Worm (Caenorhabditis elegans) whole organism, L4 larva: ENCODE results near the gene idpp-11.

ENCODE experiments used
- F10B5.3 ChIP-seq: sonication (generic microtip); optimal IDR thresholded peaks from 2 replicates; lab custom pipeline; 2016; ENCODE audit warnings: mild to moderate bottlenecking, missing genetic modification characterization, missing compliant biosample characterization
- F49E8.2 ChIP-seq: sonication (generic microtip); optimal IDR thresholded peaks from 2 replicates; lab custom pipeline; 2016; ENCODE audit warnings: missing compliant biosample characterization, mild to moderate bottlenecking, missing genetic modification characterization, borderline replicate concordance
- T20F7.1 ChIP-seq: fragments of 200-800 bp; sonication (Bioruptor generic); optimal IDR thresholded peaks from 2 replicates; lab custom pipeline; 2018; ENCODE audit warnings: mild to moderate bottlenecking, missing genetic modification characterization, missing compliant biosample characterization
- Y5F2A.4 ChIP-seq: fragments of 200-800 bp; sonication (Bioruptor generic); optimal IDR thresholded peaks from 2 replicates; lab custom pipeline; 2018; ENCODE audit warnings: mild to moderate bottlenecking, missing genetic modification characterization, missing compliant biosample characterization
- ZK546.5 ChIP-seq, 2 experiments: sonication (generic microtip); optimal IDR thresholded peaks; 2 replicates each; lab custom pipeline; 2017; ENCODE audit warnings: missing biosample characterization in 2 of 2, missing genetic modification characterization in 2 of 2
- aha-1 ChIP-seq: fragments of 150-350 bp; peaks from one replicate; lab custom pipeline; 2014; ENCODE audit warnings: missing biosample characterization, missing genetic modification characterization
- ceh-20 ChIP-seq: fragments of 200-800 bp; sonication (Bioruptor generic); IDR thresholded peaks from 2 replicates; pipeline ENCODE4 v1.3.6; 2022; ENCODE audit warnings: missing genetic modification reagents, missing genetic modification characterization, missing compliant biosample characterization
- ceh-28 ChIP-seq: fragments of 150-350 bp; optimal IDR thresholded peaks from 2 replicates; lab custom pipeline; 2014; ENCODE audit warnings: missing biosample characterization, missing genetic modification reagents, missing genetic modification characterization
- ceh-44 ChIP-seq: fragments of 200-800 bp; sonication (Bioruptor generic); IDR thresholded peaks from 2 replicates; pipeline ENCODE4 v1.3.6; 2022; ENCODE audit warnings: missing genetic modification reagents, missing genetic modification characterization, missing compliant biosample characterization
- cey-2 ChIP-seq: sonication (generic microtip); optimal IDR thresholded peaks from 3 replicates; lab custom pipeline; 2017; ENCODE audit warnings: missing genetic modification characterization, mild to moderate bottlenecking, missing compliant biosample characterization, antibody characterized with exemption, borderline replicate concordance; ENCODE audit not compliant: insufficient read depth
- ctbp-1 ChIP-seq: fragments of 200-800 bp; sonication (Bioruptor generic); IDR thresholded peaks from 2 replicates; pipeline ENCODE4 v1.3.6; 2022; ENCODE audit warnings: missing genetic modification reagents, missing genetic modification characterization, missing compliant biosample characterization
- daf-12 ChIP-seq: fragments of 150-350 bp; optimal IDR thresholded peaks from 2 replicates; lab custom pipeline; 2014; ENCODE audit warnings: missing biosample characterization, missing genetic modification reagents, missing genetic modification characterization
- daf-16 ChIP-seq, 3 experiments: sonication (generic microtip); optimal IDR thresholded peaks; 2 replicates each; lab custom pipeline; 2016 to 2017; ENCODE audit warnings: missing genetic modification characterization in 3 of 3, missing genetic modification reagents in 3 of 3, mild to moderate bottlenecking in 2 of 3, missing compliant biosample characterization in 2 of 3, missing biosample characterization in 1 of 3, moderate library complexity in 1 of 3
- dmd-8 ChIP-seq: fragments of 200-800 bp; sonication (Bioruptor generic); IDR thresholded peaks from 2 replicates; pipeline ENCODE4 v1.3.6; 2022; ENCODE audit warnings: missing genetic modification characterization, missing compliant biosample characterization
- dmd-9 ChIP-seq: fragments of 200-800 bp; sonication (Bioruptor generic); IDR thresholded peaks from 2 replicates; pipeline ENCODE4 v1.3.6; 2022; ENCODE audit warnings: missing genetic modification reagents, missing genetic modification characterization, missing compliant biosample characterization
- dpl-1 ChIP-seq: fragments of 150-350 bp; optimal IDR thresholded peaks from 2 replicates; lab custom pipeline; 2014; ENCODE audit warnings: missing biosample characterization, missing genetic modification reagents, missing genetic modification characterization
- dve-1 ChIP-seq: sonication (generic microtip); optimal IDR thresholded peaks from 2 replicates; lab custom pipeline; 2017; ENCODE audit warnings: antibody characterized with exemption, mild to moderate bottlenecking, missing genetic modification characterization, missing compliant biosample characterization; ENCODE audit not compliant: insufficient read depth
- egl-27 ChIP-seq: sonication (generic microtip); optimal IDR thresholded peaks from 3 replicates; lab custom pipeline; 2017; ENCODE audit warnings: missing biosample characterization, missing genetic modification reagents, missing genetic modification characterization
- hif-1 ChIP-seq, 2 experiments: sonication (generic microtip); optimal IDR thresholded peaks; 2 replicates each; lab custom pipeline; 2016 to 2017; ENCODE audit warnings: missing compliant biosample characterization in 2 of 2, missing genetic modification characterization in 2 of 2, missing genetic modification reagents in 2 of 2, missing genotype in 2 of 2, mild to moderate bottlenecking in 1 of 2
- hlh-30 ChIP-seq: sonication (generic microtip); optimal IDR thresholded peaks from 2 replicates; lab custom pipeline; 2017; ENCODE audit warnings: antibody characterized with exemption, mild to moderate bottlenecking, missing genetic modification characterization, missing compliant biosample characterization; ENCODE audit not compliant: insufficient read depth
- lim-7 ChIP-seq: fragments of 200-800 bp; sonication (Bioruptor generic); IDR thresholded peaks from 2 replicates; pipeline ENCODE4 v1.3.6; 2022; ENCODE audit warnings: missing genetic modification characterization, missing compliant biosample characterization
- lin-1 ChIP-seq: fragments of 200-800 bp; sonication (Bioruptor generic); IDR thresholded peaks from 2 replicates; pipeline ENCODE4 v1.3.6; 2022; ENCODE audit warnings: missing genetic modification reagents, missing genetic modification characterization, missing compliant biosample characterization
- lin-13 ChIP-seq: fragments of 150-350 bp; optimal IDR thresholded peaks from 2 replicates; lab custom pipeline; 2014; ENCODE audit warnings: missing biosample characterization, missing genetic modification reagents, missing genetic modification characterization
- lsy-2 ChIP-seq, 2 experiments: fragments of 150-350 bp in 1 of 2; sonication (generic microtip) in 1 of 2; optimal IDR thresholded peaks; 2 replicates each; lab custom pipeline; 2014 to 2017; ENCODE audit warnings: missing biosample characterization in 2 of 2, missing genetic modification characterization in 2 of 2
- mdl-1 ChIP-seq, 2 experiments: fragments of 150-350 bp in 1 of 2; sonication (generic microtip) in 1 of 2; optimal IDR thresholded peaks; 2 replicates each; lab custom pipeline; 2014 to 2017; ENCODE audit warnings: missing biosample characterization in 2 of 2, missing genetic modification characterization in 2 of 2
- mep-1 ChIP-seq: fragments of 150-350 bp; sonication (generic microtip); optimal IDR thresholded peaks from 3 replicates; lab custom pipeline; 2014; ENCODE audit warnings: missing biosample characterization, missing genetic modification characterization
- mes-2 ChIP-seq: sonication (generic microtip); optimal IDR thresholded peaks from 2 replicates; lab custom pipeline; 2016; ENCODE audit warnings: missing genotype, mild to moderate bottlenecking, missing genetic modification characterization, missing compliant biosample characterization; ENCODE audit not compliant: poor library complexity, severe bottlenecking
- mxl-3 ChIP-seq: fragments of 200-800 bp; sonication (Bioruptor generic); optimal IDR thresholded peaks from 2 replicates; lab custom pipeline; 2018; ENCODE audit warnings: mild to moderate bottlenecking, missing genetic modification characterization, missing compliant biosample characterization
- nhr-102 ChIP-seq: sonication (generic microtip); optimal IDR thresholded peaks from 2 replicates; lab custom pipeline; 2016; ENCODE audit warnings: mild to moderate bottlenecking, missing genetic modification characterization, moderate library complexity, missing compliant biosample characterization
- nhr-28 ChIP-seq: fragments of 150-350 bp; optimal IDR thresholded peaks from 2 replicates; lab custom pipeline; 2014; ENCODE audit warnings: missing biosample characterization, missing genetic modification characterization
- nhr-48 ChIP-seq: sonication (generic microtip); optimal IDR thresholded peaks from 2 replicates; lab custom pipeline; 2016; ENCODE audit warnings: mild to moderate bottlenecking, missing genetic modification characterization, missing compliant biosample characterization
- nhr-6 ChIP-seq: fragments of 150-350 bp; optimal IDR thresholded peaks from 2 replicates; lab custom pipeline; 2014; ENCODE audit warnings: missing biosample characterization, missing genetic modification characterization
- nhr-76 ChIP-seq: fragments of 150-350 bp; optimal IDR thresholded peaks from 2 replicates; lab custom pipeline; 2014; ENCODE audit warnings: missing biosample characterization, missing genetic modification characterization
- nhr-77 ChIP-seq: fragments of 150-350 bp; optimal IDR thresholded peaks from 2 replicates; lab custom pipeline; 2014; ENCODE audit warnings: missing biosample characterization, missing genetic modification characterization
- pha-4 ChIP-seq, 2 experiments: fragments of 150-350 bp in 1 of 2; fragments of 200-800 bp in 1 of 2; sonication (Bioruptor generic) in 1 of 2; IDR thresholded peaks in 1 of 2; optimal IDR thresholded peaks in 1 of 2; 2 replicates each; pipeline versions ENCODE4 v1.3.6 to Lab custom; 2014 to 2022; ENCODE audit warnings: missing genetic modification characterization in 2 of 2, missing genetic modification reagents in 2 of 2, missing biosample characterization in 1 of 2, missing compliant biosample characterization in 1 of 2
- php-3 ChIP-seq: fragments of 200-800 bp; sonication (Bioruptor generic); IDR thresholded peaks from 2 replicates; pipeline ENCODE4 v1.3.6; 2022; ENCODE audit warnings: missing genetic modification reagents, missing genetic modification characterization, missing compliant biosample characterization
- rbr-2 ChIP-seq: sonication (generic microtip); optimal IDR thresholded peaks from 2 replicates; lab custom pipeline; 2016; ENCODE audit warnings: missing genotype, missing genetic modification characterization, missing compliant biosample characterization
- skn-1 ChIP-seq: fragments of 150-350 bp; optimal IDR thresholded peaks from 2 replicates; lab custom pipeline; 2014; ENCODE audit warnings: missing biosample characterization, missing genetic modification characterization
- spr-3 ChIP-seq: fragments of 200-800 bp; sonication (Bioruptor generic); optimal IDR thresholded peaks from 2 replicates; lab custom pipeline; 2018; ENCODE audit warnings: mild to moderate bottlenecking, missing genetic modification characterization, missing compliant biosample characterization
- unc-130 ChIP-seq: sonication (generic microtip); optimal IDR thresholded peaks from 2 replicates; lab custom pipeline; 2016; ENCODE audit warnings: missing genetic modification reagents, missing genetic modification characterization, missing compliant biosample characterization
- unc-62 ChIP-seq, 3 experiments: fragments of 150-350 bp in 1 of 3; sonication (generic microtip); optimal IDR thresholded peaks in 2 of 3; peaks in 1 of 3; 1 replicate in 1 of 3; 2 replicates in 2 of 3; lab custom pipeline; 2014 to 2017; ENCODE audit warnings: missing biosample characterization in 3 of 3, missing genetic modification characterization in 3 of 3, missing genetic modification reagents in 3 of 3, missing genotype in 1 of 3
- vab-7 ChIP-seq: fragments of 200-800 bp; sonication (Bioruptor generic); IDR thresholded peaks from 2 replicates; pipeline ENCODE4 v1.3.6; 2022; ENCODE audit warnings: missing genetic modification reagents, missing genetic modification characterization, missing compliant biosample characterization
- zfp-3 ChIP-seq: fragments of 200-800 bp; sonication (Bioruptor generic); conservative IDR thresholded peaks from 2 replicates; pipeline ENCODE4 v1.3.6; 2022; ENCODE audit warnings: missing genetic modification reagents, missing genetic modification characterization, missing compliant biosample characterization

idpp-11 gene

DNA sequence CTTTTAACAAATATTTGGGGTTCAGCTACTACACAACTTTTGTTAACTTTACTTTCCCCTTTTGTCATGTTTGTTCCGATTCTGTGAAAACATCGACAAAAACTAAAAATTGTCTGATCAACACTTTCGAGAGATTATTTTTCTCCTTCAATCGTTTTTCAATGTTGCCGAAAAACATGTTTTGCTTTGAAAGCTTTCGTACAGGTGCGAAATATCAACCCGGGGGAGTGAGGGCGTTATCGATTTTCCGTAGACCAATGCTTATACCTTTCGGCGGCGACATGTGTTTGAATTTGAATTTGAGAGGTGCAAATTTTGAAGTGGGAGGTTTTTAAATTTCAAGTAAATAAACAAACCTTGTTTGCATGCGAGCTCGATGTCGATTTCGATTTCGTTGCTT lies 34.0 kb upstream of the idpp-11 start:
- TF ChIP-seq dmd-9 (GFP tag; lab: Robert Waterston, UW) (no peak), ceh-28 (tag; lab: Kevin White, UChicago) (peak; percentile 65), vab-7 (GFP tag; lab: Robert Waterston, UW) (no peak), nhr-77 (no peak), php-3 (no peak), hlh-30 (tag; lab: Kevin White, UChicago) (peak; percentile 7), unc-130 (no peak), nhr-48 (tag; lab: Kevin White, UChicago) (no peak), daf-16 (GFP tag; optimal IDR thresholded peaks at IDR 0.05; lab: Kevin White, UChicago) (peak in 1 of 2 experiments; percentile 54), daf-16 (tag; optimal IDR thresholded peaks at IDR 0.05; lab: Kevin White, UChicago) (peak; percentile 89), aha-1 (tag; lab: Kevin White, UChicago) (no peak)

DNA sequence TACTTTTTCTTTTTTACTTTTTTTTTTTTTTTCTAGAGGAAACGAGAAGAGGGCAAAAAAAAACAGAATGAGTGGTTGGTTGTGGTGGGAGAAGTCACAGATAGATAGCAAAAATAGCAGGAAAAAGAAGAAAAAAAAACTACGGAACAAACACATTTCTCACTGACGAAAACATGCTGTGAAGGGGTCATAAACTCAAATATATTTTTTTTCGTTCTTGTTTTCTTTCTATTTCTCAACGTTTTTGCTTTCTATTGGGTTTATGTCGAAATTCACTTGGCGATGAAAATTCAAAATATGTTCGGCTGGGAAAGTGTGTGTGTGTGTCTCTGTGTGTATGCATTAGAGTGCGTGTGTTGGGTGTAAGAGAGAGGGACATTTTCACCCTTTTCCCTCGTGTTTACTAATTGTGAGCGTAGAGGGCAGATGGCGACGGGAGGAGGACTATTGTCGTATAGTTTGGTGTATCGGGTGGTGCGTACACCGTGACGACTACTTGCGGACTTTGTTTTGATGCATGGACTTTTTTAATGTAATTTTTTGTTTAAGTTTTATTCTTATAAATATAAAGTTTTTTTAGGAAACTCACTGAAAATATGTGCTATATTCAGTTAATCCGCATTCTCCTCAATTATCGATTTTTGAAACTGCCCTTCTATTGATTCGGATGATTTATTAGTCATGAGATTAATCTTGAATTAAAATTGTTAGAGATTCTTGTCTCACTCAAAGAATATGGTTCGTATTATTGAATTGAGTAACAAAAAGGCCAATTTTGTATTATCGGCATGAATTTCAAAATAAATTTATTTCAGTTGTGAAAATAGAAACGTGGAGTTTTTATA lies 32.8 kb upstream of the idpp-11 start:
- TF ChIP-seq hif-1 (tag; optimal IDR thresholded peaks at IDR 0.05; lab: Kevin White, UChicago) (peak in 1 of 2 experiments; percentile 49), cey-2 (no peak), ceh-20 (no peak), nhr-28 (peak; percentile 35), egl-27 (tag; lab: Kevin White, UChicago) (no peak), mep-1 (peak; percentile 84), dve-1 (tag; lab: Kevin White, UChicago) (peak; percentile 42), zfp-3 (no peak), T20F7.1 (GFP tag; lab: Kevin White, UChicago) (no peak), unc-62 (GFP tag; optimal IDR thresholded peaks at IDR 0.05 in 1 of 2; lab: Kevin White, UChicago) (peak in 1 of 2 experiments; percentile 98), unc-62 (tag; optimal IDR thresholded peaks at IDR 0.05; lab: Kevin White, UChicago) (no peak), Y5F2A.4 (GFP tag; lab: Kevin White, UChicago) (no peak), nhr-6 (peak; percentile 68), ZK546.5 (tag; optimal IDR thresholded peaks at IDR 0.05; lab: Kevin White, UChicago) (no peak), daf-12 (no peak), dmd-8 (GFP tag; lab: Robert Waterston, UW) (no peak), nhr-76 (tag; lab: Kevin White, UChicago) (no peak), aha-1 (tag; lab: Kevin White, UChicago) (peak; percentile 95), nhr-102 (no peak), lin-1 (no peak), php-3 (no peak), mxl-3 (peak; percentile 72), mdl-1 (tag; optimal IDR thresholded peaks at IDR 0.05; lab: Kevin White, UChicago) (peak in 1 of 2 experiments; percentile 76), lin-13 (GFP tag; lab: Kevin White, UChicago) (no peak), lim-7 (GFP tag; lab: Robert Waterston, UW) (no peak), rbr-2 (tag; lab: Kevin White, UChicago) (peak; percentile 49), F49E8.2 (no peak), dpl-1 (GFP tag; lab: Kevin White, UChicago) (peak; percentile 24), skn-1 (no peak), mes-2 (tag; lab: Kevin White, UChicago) (peak; percentile 70), spr-3 (GFP tag; lab: Kevin White, UChicago) (no peak), ceh-44 (GFP tag; lab: Robert Waterston, UW) (no peak), nhr-48 (tag; lab: Kevin White, UChicago) (peak; percentile 17), ctbp-1 (0 out of 2 replicates have a peak, but pooled peaks have one; percentile 28), pha-4 (GFP tag; IDR thresholded peaks at IDR 0.05; lab: Robert Waterston, UW) (no peak), pha-4 (tag; optimal IDR thresholded peaks at IDR 0.05; lab: Kevin White, UChicago) (peak; percentile 53), lsy-2 (tag; optimal IDR thresholded peaks at IDR 0.05; lab: Kevin White, UChicago) (peak; percentile 40 to 62), daf-16 (GFP tag; optimal IDR thresholded peaks at IDR 0.05; lab: Kevin White, UChicago) (peak in 1 of 2 experiments; percentile 94), daf-16 (tag; optimal IDR thresholded peaks at IDR 0.05; lab: Kevin White, UChicago) (peak; percentile 95), hlh-30 (tag; lab: Kevin White, UChicago) (peak; percentile 72), F10B5.3 (tag; lab: Kevin White, UChicago) (no peak), ceh-28 (tag; lab: Kevin White, UChicago) (peak; percentile 78)
